Fruit fly (Drosophila melanogaster) whole organism, wandering third instar larva: ENCODE results near the gene Prdm13.

Source experiments
- CrebA ChIP-seq: fragments of 200-800 bp; sonication (Bioruptor generic); optimal IDR thresholded peaks from 2 replicates; lab custom pipeline; 2016; ENCODE audit warnings: missing biosample characterization, mild to moderate bottlenecking, missing genetic modification characterization, borderline replicate concordance
- Hnf4 ChIP-seq: fragments of 200-800 bp; sonication (Bioruptor generic); optimal IDR thresholded peaks from 2 replicates; lab custom pipeline; 2016; ENCODE audit warnings: missing biosample characterization, mild to moderate bottlenecking, missing genetic modification characterization
- Myc ChIP-seq: fragments of >200 bp; optimal IDR thresholded peaks from 2 replicates; lab custom pipeline; 2017
- Sp1 ChIP-seq: fragments of 200-800 bp; sonication (Bioruptor generic); optimal IDR thresholded peaks from 3 replicates; lab custom pipeline; 2019; ENCODE audit warnings: missing biosample characterization, mild to moderate bottlenecking, missing genetic modification characterization, moderate library complexity
- dsf ChIP-seq: sonication (Bioruptor generic); optimal IDR thresholded peaks from 2 replicates; lab custom pipeline; 2016; ENCODE audit warnings: missing biosample characterization, missing genetic modification characterization, borderline replicate concordance
- ey ChIP-seq: fragments of 200-800 bp; sonication (Bioruptor generic); optimal IDR thresholded peaks from 2 replicates; lab custom pipeline; 2016; ENCODE audit warnings: missing biosample characterization, missing genetic modification characterization
- h ChIP-seq: fragments of 200-800 bp; sonication (Bioruptor generic); optimal IDR thresholded peaks from 3 replicates; lab custom pipeline; 2016; ENCODE audit warnings: missing biosample characterization, mild to moderate bottlenecking, missing genetic modification characterization

- TF ChIP-seq dsf (GFP tag; lab: Kevin White, UChicago) = no peak
- TF ChIP-seq CrebA (GFP tag; lab: Kevin White, UChicago) = no peak
- TF ChIP-seq h (GFP tag; lab: Kevin White, UChicago) = no peak
- no peak for TF ChIP-seq ey
- no peak for TF ChIP-seq Myc (lab: Kevin White, UChicago)
- TF ChIP-seq Hnf4 = no peak
- TF ChIP-seq Sp1 = no peak
Observed at dm6 chr3L:6159863-6160262, 3.1 kb upstream of the Prdm13 start.
